Worm (Caenorhabditis elegans) whole organism, L2 larva: ENCODE results near the gene R07E5.19.

Experiments
- Y55F3AM.14 ChIP-seq: fragments of 200-800 bp; sonication (Bioruptor generic); optimal IDR thresholded peaks from 2 replicates; lab custom pipeline; 2018; ENCODE audit warnings: mild to moderate bottlenecking, missing genetic modification characterization, missing compliant biosample characterization
- ZK546.5 ChIP-seq: sonication (generic microtip); optimal IDR thresholded peaks from 2 replicates; lab custom pipeline; 2017; ENCODE audit warnings: missing biosample characterization, missing genetic modification characterization
- dmd-4 ChIP-seq: sonication (generic microtip); optimal IDR thresholded peaks from 2 replicates; lab custom pipeline; 2017; ENCODE audit warnings: missing biosample characterization, missing genetic modification characterization
- unc-62 ChIP-seq: fragments of 150-350 bp; optimal IDR thresholded peaks from 2 replicates; lab custom pipeline; 2014; ENCODE audit warnings: missing biosample characterization, missing genetic modification reagents, missing genetic modification characterization
- zag-1 ChIP-seq: fragments of 150-350 bp; optimal IDR thresholded peaks from 2 replicates; lab custom pipeline; 2014; ENCODE audit warnings: missing biosample characterization, missing genetic modification characterization

DNA sequence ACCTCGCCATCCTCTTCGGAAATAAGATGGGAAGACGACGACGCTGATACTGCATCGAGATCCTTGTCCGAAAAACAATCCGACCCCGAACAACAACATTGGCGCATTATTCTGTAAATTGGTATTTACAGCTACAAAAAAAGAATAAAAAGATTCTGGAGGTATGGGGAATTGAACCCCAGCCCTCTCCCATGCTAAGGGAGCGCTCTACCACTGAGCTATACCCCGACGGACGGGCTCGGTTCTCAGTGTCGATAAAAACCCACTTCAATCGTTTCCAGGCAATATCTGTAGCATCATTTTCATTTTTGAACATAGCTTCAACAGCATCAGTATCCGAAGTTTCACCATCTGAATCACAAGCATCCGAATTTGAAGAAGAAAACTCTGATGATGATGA is 10.9 kb upstream of the R07E5.19 start:
- no peak for TF ChIP-seq ZK546.5 (tag; lab: Kevin White, UChicago)
- TF ChIP-seq Y55F3AM.14 = no peak
- TF ChIP-seq zag-1 (tag; lab: Kevin White, UChicago) = no peak
- TF ChIP-seq unc-62 (GFP tag; lab: Kevin White, UChicago) = no peak
- no peak for TF ChIP-seq dmd-4 (tag; lab: Kevin White, UChicago)
